Worm (Caenorhabditis elegans) whole organism, late embryonic: ENCODE data around the gene F55B11.2.

Experiments used
- C38D4.7 ChIP-seq: fragments of 200-800 bp; sonication (Bioruptor generic); optimal IDR thresholded peaks from 2 replicates; lab custom pipeline; 2018; ENCODE audit warnings: mild to moderate bottlenecking, missing genetic modification characterization, moderate library complexity, missing compliant biosample characterization
- F13H6.1 ChIP-seq: sonication (generic microtip); optimal IDR thresholded peaks from 2 replicates; lab custom pipeline; 2016; ENCODE audit warnings: missing genetic modification characterization, missing compliant biosample characterization
- K09A11.1 ChIP-seq: sonication (generic microtip); optimal IDR thresholded peaks from 2 replicates; lab custom pipeline; 2017; ENCODE audit warnings: antibody characterized with exemption, mild to moderate bottlenecking, missing genetic modification characterization, missing compliant biosample characterization; ENCODE audit not compliant: insufficient read depth
- ahr-1 ChIP-seq: sonication (generic microtip); optimal IDR thresholded peaks from 2 replicates; lab custom pipeline; 2016; ENCODE audit warnings: missing genetic modification characterization, missing compliant biosample characterization
- ama-1 ChIP-seq: fragments of 150-350 bp; optimal IDR thresholded peaks from 2 replicates; lab custom pipeline; 2014
- ceh-14 ChIP-seq: sonication (generic microtip); optimal IDR thresholded peaks from 2 replicates; lab custom pipeline; 2016; ENCODE audit warnings: missing genotype, missing genetic modification characterization, missing compliant biosample characterization
- ceh-19 ChIP-seq: fragments of 200-800 bp; sonication (Bioruptor generic); optimal IDR thresholded peaks from 2 replicates; lab custom pipeline; 2018; ENCODE audit warnings: mild to moderate bottlenecking, missing genetic modification characterization, missing compliant biosample characterization
- ceh-2 ChIP-seq: sonication (generic microtip); optimal IDR thresholded peaks from 2 replicates; lab custom pipeline; 2016; ENCODE audit warnings: missing genotype, missing genetic modification characterization, missing compliant biosample characterization
- ceh-24 ChIP-seq: sonication (generic microtip); optimal IDR thresholded peaks from 2 replicates; lab custom pipeline; 2016; ENCODE audit warnings: mild to moderate bottlenecking, missing genetic modification characterization, missing compliant biosample characterization
- ceh-30 ChIP-seq: fragments of 150-350 bp; optimal IDR thresholded peaks from 2 replicates; lab custom pipeline; 2014; ENCODE audit warnings: missing biosample characterization, missing genetic modification characterization
- ceh-31 ChIP-seq: sonication (generic microtip); optimal IDR thresholded peaks from 2 replicates; lab custom pipeline; 2016; ENCODE audit warnings: missing genetic modification characterization, missing compliant biosample characterization
- ceh-34 ChIP-seq: sonication (generic microtip); optimal IDR thresholded peaks from 2 replicates; lab custom pipeline; 2016; ENCODE audit warnings: mild to moderate bottlenecking, missing genetic modification characterization, missing compliant biosample characterization
- ceh-45 ChIP-seq: fragments of 200-800 bp; sonication (Bioruptor generic); IDR thresholded peaks from 2 replicates; pipeline ENCODE4 v1.3.6; 2022; ENCODE audit warnings: missing genetic modification reagents, missing genetic modification characterization, missing compliant biosample characterization
- ceh-48 ChIP-seq: sonication (generic microtip); optimal IDR thresholded peaks from 2 replicates; lab custom pipeline; 2016; ENCODE audit warnings: missing genetic modification characterization, inconsistent platforms, missing compliant biosample characterization
- ceh-9 ChIP-seq: sonication (generic microtip); optimal IDR thresholded peaks from 2 replicates; lab custom pipeline; 2016; ENCODE audit warnings: mild to moderate bottlenecking, missing genetic modification characterization, inconsistent platforms, missing compliant biosample characterization
- che-1 ChIP-seq: sonication (generic microtip); optimal IDR thresholded peaks from 2 replicates; lab custom pipeline; 2016; ENCODE audit warnings: mild to moderate bottlenecking, missing genetic modification characterization, missing compliant biosample characterization
- dve-1 ChIP-seq: sonication (generic microtip); optimal IDR thresholded peaks from 2 replicates; lab custom pipeline; 2017; ENCODE audit warnings: antibody characterized with exemption, mild to moderate bottlenecking, missing genetic modification characterization, missing compliant biosample characterization
- elt-2 ChIP-seq: sonication (generic microtip); optimal IDR thresholded peaks from 2 replicates; lab custom pipeline; 2016; ENCODE audit warnings: missing genetic modification reagents, missing genetic modification characterization, missing compliant biosample characterization
- eyg-1 ChIP-seq: sonication (generic microtip); optimal IDR thresholded peaks from 2 replicates; lab custom pipeline; 2016; ENCODE audit warnings: missing genotype, missing genetic modification characterization, missing compliant biosample characterization
- fax-1 ChIP-seq: sonication (generic microtip); optimal IDR thresholded peaks from 2 replicates; lab custom pipeline; 2016; ENCODE audit warnings: missing genotype, missing genetic modification characterization, missing compliant biosample characterization
- fkh-10 ChIP-seq: fragments of 150-350 bp; optimal IDR thresholded peaks from 2 replicates; lab custom pipeline; 2014; ENCODE audit warnings: missing biosample characterization, missing genetic modification reagents, missing genetic modification characterization
- hlh-13 ChIP-seq: fragments of 200-800 bp; sonication (Bioruptor generic); optimal IDR thresholded peaks from 2 replicates; lab custom pipeline; 2018; ENCODE audit warnings: mild to moderate bottlenecking, missing genetic modification characterization, missing compliant biosample characterization
- hlh-15 ChIP-seq: sonication (generic microtip); optimal IDR thresholded peaks from 2 replicates; lab custom pipeline; 2016; ENCODE audit warnings: missing genetic modification characterization, missing compliant biosample characterization
- mec-3 ChIP-seq: sonication (generic microtip); optimal IDR thresholded peaks from 2 replicates; lab custom pipeline; 2016; ENCODE audit warnings: borderline replicate concordance, missing genetic modification characterization, missing compliant biosample characterization
- npax-4 ChIP-seq: sonication (generic microtip); optimal IDR thresholded peaks from 2 replicates; lab custom pipeline; 2016; ENCODE audit warnings: missing genetic modification characterization, missing compliant biosample characterization
- pag-3 ChIP-seq: sonication (generic microtip); optimal IDR thresholded peaks from 2 replicates; lab custom pipeline; 2016; ENCODE audit warnings: missing compliant biosample characterization, missing genetic modification characterization, borderline replicate concordance
- pat-9 ChIP-seq: fragments of 200-800 bp; sonication (Bioruptor generic); optimal IDR thresholded peaks from 2 replicates; lab custom pipeline; 2018; ENCODE audit warnings: mild to moderate bottlenecking, missing genetic modification characterization, moderate library complexity, missing compliant biosample characterization
- pax-1 ChIP-seq: fragments of 150-350 bp; optimal IDR thresholded peaks from 2 replicates; lab custom pipeline; 2014; ENCODE audit warnings: missing biosample characterization, missing genetic modification characterization
- pqm-1 ChIP-seq: sonication (generic microtip); optimal IDR thresholded peaks from 2 replicates; lab custom pipeline; 2016; ENCODE audit warnings: missing genetic modification characterization, missing compliant biosample characterization
- pros-1 ChIP-seq: fragments of 150-350 bp; optimal IDR thresholded peaks from 2 replicates; lab custom pipeline; 2014; ENCODE audit warnings: missing biosample characterization, missing genetic modification reagents, missing genetic modification characterization
- sdc-2 ChIP-seq: sonication (generic microtip); optimal IDR thresholded peaks from 2 replicates; lab custom pipeline; 2016; ENCODE audit warnings: missing genotype, missing genetic modification characterization, missing compliant biosample characterization
- sox-4 ChIP-seq: sonication (generic microtip); optimal IDR thresholded peaks from 2 replicates; lab custom pipeline; 2017; ENCODE audit warnings: mild to moderate bottlenecking, missing genetic modification characterization, inconsistent platforms, missing compliant biosample characterization
- tbx-2 ChIP-seq: sonication (generic microtip); optimal IDR thresholded peaks from 2 replicates; lab custom pipeline; 2016; ENCODE audit warnings: missing genetic modification characterization, missing compliant biosample characterization
- tbx-7 ChIP-seq: sonication (generic microtip); optimal IDR thresholded peaks from 2 replicates; lab custom pipeline; 2016; ENCODE audit warnings: missing genotype, missing genetic modification characterization, missing compliant biosample characterization
- unc-3 ChIP-seq, 2 experiments: fragments of 200-800 bp in 1 of 2; sonication (Bioruptor generic) in 1 of 2; sonication (generic microtip) in 1 of 2; conservative IDR thresholded peaks in 1 of 2; optimal IDR thresholded peaks in 1 of 2; 2 replicates each; pipeline versions ENCODE4 v1.3.6 to Lab custom; 2016 to 2022; ENCODE audit warnings: missing compliant biosample characterization in 2 of 2, missing genetic modification characterization in 2 of 2, missing genetic modification reagents in 1 of 2
- unc-55 ChIP-seq: sonication (generic microtip); optimal IDR thresholded peaks from 2 replicates; lab custom pipeline; 2017; ENCODE audit warnings: missing biosample characterization, missing genetic modification reagents, missing genetic modification characterization
- unc-86 ChIP-seq: sonication (generic microtip); optimal IDR thresholded peaks from 2 replicates; lab custom pipeline; 2016; ENCODE audit warnings: missing genetic modification characterization, missing compliant biosample characterization

Gene F55B11.2

DNA sequence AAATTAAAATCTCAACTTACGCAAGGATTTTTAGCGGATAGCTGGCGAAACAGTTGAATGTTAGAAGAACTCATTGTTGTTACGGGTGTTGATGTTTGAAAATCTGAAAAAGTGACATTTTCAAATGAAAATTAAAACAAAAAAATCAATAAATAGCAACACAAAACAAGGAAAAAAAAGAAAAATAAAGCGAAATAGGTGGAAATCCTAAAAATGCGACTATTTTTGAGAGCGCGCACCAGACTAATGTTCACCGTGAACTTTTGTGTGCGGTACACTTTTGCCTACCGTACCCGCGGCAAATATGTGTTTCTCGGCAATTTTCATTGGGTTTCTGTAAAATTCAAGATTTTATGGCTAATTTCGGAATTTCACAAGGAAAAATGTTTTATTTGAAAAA is 6.0 kb downstream of the F55B11.2 start, which contains the start of gene F55B11.6:
F55B11.6 (minus strand) TSS at position 101 of the 400 bp plus-strand sequence.
- TF ChIP-seq sox-4 (tag; lab: Kevin White, UChicago) (no peak), mec-3 (tag; lab: Kevin White, UChicago) (no peak), che-1 (tag; lab: Kevin White, UChicago) (no peak), pax-1 (tag; lab: Kevin White, UChicago) (no peak), elt-2 (no peak), pros-1 (tag; lab: Kevin White, UChicago) (no peak), ceh-31 (tag; lab: Kevin White, UChicago) (no peak)

DNA sequence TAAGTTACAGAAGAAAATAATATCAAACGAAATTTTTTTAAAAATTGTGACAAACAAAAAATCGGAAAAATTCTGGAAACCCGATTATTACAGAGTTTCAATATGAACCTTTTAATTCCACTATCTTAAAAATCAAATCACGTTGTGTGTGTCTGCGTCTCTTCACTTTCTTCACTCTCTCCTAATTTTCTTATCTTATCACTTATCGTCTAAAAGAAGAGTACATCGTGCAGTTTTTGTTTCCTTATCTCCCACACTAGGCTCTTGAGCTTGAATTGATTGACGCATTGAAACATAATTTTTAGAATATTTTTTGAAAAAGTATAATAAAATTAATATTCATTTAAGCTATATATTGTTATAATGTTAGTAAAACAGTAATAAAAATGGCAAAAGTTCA is 8.9 kb downstream of the F55B11.2 start:
- TF ChIP-seq ceh-31 (tag; lab: Kevin White, UChicago) (no peak), pax-1 (tag; lab: Kevin White, UChicago) (no peak), fax-1 (tag; lab: Kevin White, UChicago) (no peak), tbx-7 (tag; lab: Kevin White, UChicago) (no peak), hlh-15 (tag; lab: Kevin White, UChicago) (no peak), elt-2 (peak; percentile 98), pqm-1 (tag; lab: Kevin White, UChicago) (peak; percentile 25), ama-1 (lab: Kevin White, UChicago) (no peak), ceh-34 (tag; lab: Kevin White, UChicago) (no peak), fkh-10 (no peak), ceh-30 (tag; lab: Kevin White, UChicago) (no peak)

ce11 chrIV:14413386-14413785 is 9.7 kb downstream of the F55B11.2 start:
- TF ChIP-seq hlh-13 (GFP tag; lab: Kevin White, UChicago) (no peak), ceh-24 (no peak), elt-2 (peak; percentile 16)

DNA sequence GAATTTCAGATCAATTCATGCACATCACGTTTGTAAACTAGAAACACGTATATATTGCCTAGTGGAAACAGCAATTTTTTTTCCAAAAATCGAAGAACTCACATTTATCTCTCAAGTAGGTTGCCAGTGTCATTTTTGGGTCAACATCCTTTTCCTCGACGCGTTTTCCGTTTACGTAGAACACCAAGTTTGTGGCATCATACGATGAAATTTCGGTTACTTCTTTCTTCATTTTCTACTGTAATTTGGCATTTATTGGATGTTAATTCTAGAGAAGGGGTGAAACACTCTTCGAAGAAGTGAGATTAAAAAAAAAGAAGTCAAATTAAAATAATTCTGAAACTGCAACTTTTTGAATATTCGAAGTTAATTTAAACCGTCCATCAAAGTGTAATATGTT is 10.4 kb downstream of the F55B11.2 start, which contains the start of gene xdh-1:
xdh-1 (minus strand) TSS at position 240 of the 400 bp plus-strand sequence.
- TF ChIP-seq ahr-1 (tag; lab: Kevin White, UChicago): no peak

- TF ChIP-seq ceh-2 (tag; lab: Kevin White, UChicago) (no peak), ceh-48 (tag; lab: Kevin White, UChicago) (no peak)
Measured at ce11 chrIV:14408569-14408968, 14.5 kb downstream of the F55B11.2 start.

DNA sequence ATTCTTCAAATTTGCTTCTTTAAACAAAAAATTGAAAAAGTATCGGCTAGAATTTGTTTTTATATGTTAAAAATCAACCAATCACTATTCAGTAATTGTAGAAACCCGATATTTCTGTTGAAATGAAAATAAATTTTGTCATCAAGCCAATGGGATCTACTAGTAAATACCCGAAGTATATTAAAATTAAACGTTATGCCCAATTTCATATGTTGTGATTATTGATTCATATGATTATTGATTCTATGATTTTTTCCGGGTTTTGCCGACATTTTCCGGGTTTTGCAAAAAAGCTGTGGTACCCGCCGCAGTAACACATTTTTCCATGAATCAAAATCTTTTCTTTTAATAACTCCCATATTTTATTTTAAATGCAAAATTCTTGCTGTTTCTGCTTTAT is 27.6 kb downstream of the F55B11.2 start:
- TF ChIP-seq pag-3 (tag; lab: Kevin White, UChicago): no peak
- no peak for TF ChIP-seq ceh-19 (GFP tag; lab: Kevin White, UChicago)
- no peak for TF ChIP-seq unc-55 (GFP tag; lab: Kevin White, UChicago)
- TF ChIP-seq tbx-2 (tag; lab: Kevin White, UChicago): no peak
- no peak for TF ChIP-seq eyg-1 (tag; lab: Kevin White, UChicago)
- TF ChIP-seq npax-4 (tag; lab: Kevin White, UChicago): no peak
- TF ChIP-seq ceh-9: no peak
- TF ChIP-seq ceh-14 (tag; lab: Kevin White, UChicago): no peak
- no peak for TF ChIP-seq C38D4.7 (GFP tag; lab: Kevin White, UChicago)
- no peak for TF ChIP-seq pqm-1 (tag; lab: Kevin White, UChicago)

DNA sequence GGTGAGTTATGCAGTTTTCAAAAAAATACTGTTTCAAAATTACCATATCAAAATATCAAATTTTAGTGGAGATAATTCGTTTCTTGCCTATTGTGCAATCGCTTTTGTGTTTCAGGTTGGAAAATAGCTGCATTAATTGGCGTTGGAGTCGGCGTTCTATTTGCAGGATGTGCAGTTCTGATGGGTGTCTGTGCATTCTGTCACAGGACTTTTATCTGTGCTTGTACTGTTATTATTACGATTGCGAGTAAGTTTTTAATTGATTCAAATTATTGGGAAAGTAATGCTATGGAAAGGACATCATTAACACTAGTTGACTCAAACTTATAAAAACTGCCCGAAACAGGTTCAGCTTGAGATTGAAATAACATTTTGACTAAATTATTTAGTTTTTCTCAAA is 28.3 kb downstream of the F55B11.2 start:
- no peak for TF ChIP-seq elt-2
- TF ChIP-seq K09A11.1 (tag; lab: Kevin White, UChicago): no peak
- TF ChIP-seq unc-86 (tag; lab: Kevin White, UChicago): no peak
- no peak for TF ChIP-seq unc-3 (GFP tag; conservative IDR thresholded peaks at IDR 0.05; lab: Robert Waterston, UW)
- TF ChIP-seq unc-3 (tag; optimal IDR thresholded peaks at IDR 0.05; lab: Kevin White, UChicago): no peak
- TF ChIP-seq ahr-1 (tag; lab: Kevin White, UChicago): no peak
- no peak for TF ChIP-seq sdc-2 (tag; lab: Kevin White, UChicago)
- TF ChIP-seq che-1 (tag; lab: Kevin White, UChicago): no peak
- no peak for TF ChIP-seq fkh-10
- TF ChIP-seq pat-9: no peak
- TF ChIP-seq ceh-45 (GFP tag; lab: Robert Waterston, UW): no peak
- no peak for TF ChIP-seq unc-55 (GFP tag; lab: Kevin White, UChicago)
- TF ChIP-seq sox-4 (tag; lab: Kevin White, UChicago): no peak
- TF ChIP-seq dve-1: no peak
- no peak for TF ChIP-seq F13H6.1
- no peak for TF ChIP-seq tbx-2 (tag; lab: Kevin White, UChicago)
- TF ChIP-seq hlh-13 (GFP tag; lab: Kevin White, UChicago): no peak
